Worm (Caenorhabditis elegans) whole organism, L4 larva: ENCODE results near the gene phb-2.

ENCODE experiments used
- egl-27 ChIP-seq: sonication (generic microtip); optimal IDR thresholded peaks from 3 replicates; lab custom pipeline; 2017; ENCODE audit warnings: missing biosample characterization, missing genetic modification reagents, missing genetic modification characterization
- nhr-48 ChIP-seq: sonication (generic microtip); optimal IDR thresholded peaks from 2 replicates; lab custom pipeline; 2016; ENCODE audit warnings: mild to moderate bottlenecking, missing genetic modification characterization, missing compliant biosample characterization
- snpc-1.2 ChIP-seq: fragments of 200-800 bp; sonication (Bioruptor generic); IDR thresholded peaks from 2 replicates; pipeline ENCODE4 v1.3.6; 2022; ENCODE audit warnings: missing genetic modification reagents, missing genetic modification characterization, missing compliant biosample characterization
- unc-62 ChIP-seq, 3 experiments: fragments of 150-350 bp in 1 of 3; sonication (generic microtip); optimal IDR thresholded peaks in 2 of 3; peaks in 1 of 3; 1 replicate in 1 of 3; 2 replicates in 2 of 3; lab custom pipeline; 2014 to 2017; ENCODE audit warnings: missing biosample characterization in 3 of 3, missing genetic modification characterization in 3 of 3, missing genetic modification reagents in 3 of 3, missing genotype in 1 of 3

ce11 chrII:6292527-6292926 lies 41.3 kb downstream of the phb-2 start, which contains the start of gene nyn-3:
- TF ChIP-seq nhr-48 (tag; lab: Kevin White, UChicago), result no peak
- TF ChIP-seq egl-27 (tag; lab: Kevin White, UChicago), result no peak
- TF ChIP-seq snpc-1.2 (GFP tag; lab: Robert Waterston, UW), result no peak
- no peak for TF ChIP-seq unc-62 (GFP tag; optimal IDR thresholded peaks at IDR 0.05 in 1 of 2; lab: Kevin White, UChicago)
- TF ChIP-seq unc-62 (tag; optimal IDR thresholded peaks at IDR 0.05; lab: Kevin White, UChicago), result no peak
